Worm (Caenorhabditis elegans): ENCODE data around the gene R13A1.5.

- TF ChIP-seq T22C8.4 (GFP tag; IDR thresholded peaks at IDR 0.05), result no peak
- no peak for TF ChIP-seq cog-1 (tag; optimal IDR thresholded peaks at IDR 0.05)
- TF ChIP-seq klf-2 (GFP tag; conservative IDR thresholded peaks at IDR 0.05), result no peak
- no peak for TF ChIP-seq ztf-29 (GFP tag; IDR thresholded peaks at IDR 0.05)
- no peak for TF ChIP-seq ztf-23 (GFP tag; IDR thresholded peaks at IDR 0.05)
- no peak for TF ChIP-seq med-1 (GFP tag; optimal IDR thresholded peaks at IDR 0.05; ENCODE audit: insufficient read depth)
- TF ChIP-seq flt-1 (GFP tag; IDR thresholded peaks at IDR 0.05), result no peak
- TF ChIP-seq tab-1 (GFP tag; IDR thresholded peaks at IDR 0.05), result no peak
Observed at ce11 chrIV:7191745-7192144, at the start of gene R13A1.5.

All from whole organism, midembryonic.